Worm (Caenorhabditis elegans): Measurements from ENCODE around the gene pxmp-4.

- TF ChIP-seq ref-1 (GFP tag; conservative IDR thresholded peaks at IDR 0.05), result no peak
- no peak for TF ChIP-seq cog-1 (tag; optimal IDR thresholded peaks at IDR 0.05)
- TF ChIP-seq ztf-23 (GFP tag; IDR thresholded peaks at IDR 0.05), result no peak
- TF ChIP-seq med-1 (GFP tag; optimal IDR thresholded peaks at IDR 0.05; ENCODE audit: insufficient read depth), result no peak
- TF ChIP-seq tab-1 (GFP tag; IDR thresholded peaks at IDR 0.05), result no peak
- no peak for TF ChIP-seq flt-1 (GFP tag; IDR thresholded peaks at IDR 0.05)
Observed at ce11 chrIV:339508-339907, 2.5 kb upstream of the pxmp-4 start, which contains the start of gene cdh-8.

All from whole organism, midembryonic.